Worm (Caenorhabditis elegans) whole organism, early embryonic: ENCODE data around the gene sre-13.

Experiments used
- B0310.2 ChIP-seq: sonication (generic microtip); optimal IDR thresholded peaks from 2 replicates; lab custom pipeline; 2016; ENCODE audit warnings: mild to moderate bottlenecking, missing genetic modification characterization, missing compliant biosample characterization
- F13C5.2 ChIP-seq: sonication (generic microtip); optimal IDR thresholded peaks from 2 replicates; lab custom pipeline; 2017; ENCODE audit warnings: mild to moderate bottlenecking, missing genetic modification characterization, inconsistent platforms, missing compliant biosample characterization
- ama-1 ChIP-seq: fragments of 150-350 bp; optimal IDR thresholded peaks from 2 replicates; lab custom pipeline; 2014
- ets-7 ChIP-seq: sonication (generic microtip); optimal IDR thresholded peaks from 2 replicates; lab custom pipeline; 2016; ENCODE audit warnings: missing genotype, missing genetic modification characterization, missing compliant biosample characterization
- flt-1 ChIP-seq: fragments of 200-800 bp; sonication (Bioruptor generic); IDR thresholded peaks from 2 replicates; pipeline ENCODE4 v1.3.6; 2022; ENCODE audit warnings: missing genetic modification characterization, missing compliant biosample characterization
- hmbx-1 ChIP-seq: sonication (generic microtip); optimal IDR thresholded peaks from 2 replicates; lab custom pipeline; 2016; ENCODE audit warnings: mild to moderate bottlenecking, missing genetic modification characterization, missing compliant biosample characterization
- hnd-1 ChIP-seq: sonication (generic microtip); optimal IDR thresholded peaks from 2 replicates; lab custom pipeline; 2016; ENCODE audit warnings: missing genetic modification characterization, missing compliant biosample characterization

DNA sequence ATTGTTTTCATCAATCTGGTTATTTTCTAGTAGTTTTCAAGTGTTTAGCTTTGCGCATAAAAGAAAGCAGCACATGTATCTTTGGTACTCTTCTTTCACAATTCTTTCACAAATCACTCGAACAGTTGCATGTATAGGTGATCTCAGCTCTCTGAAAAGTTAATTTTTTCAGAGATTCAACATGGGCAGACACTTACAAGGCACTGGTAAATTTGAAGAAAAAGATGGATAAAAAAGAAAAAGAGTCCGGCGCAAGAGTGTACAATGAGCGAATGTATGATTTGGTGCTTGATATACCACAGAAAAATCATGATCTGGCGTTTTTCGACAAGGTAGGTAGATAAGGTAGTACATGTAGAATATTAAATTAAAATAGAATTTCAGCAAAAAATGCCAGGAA is 18.5 kb downstream of the sre-13 start:
- TF ChIP-seq hmbx-1, result no peak
- no peak for TF ChIP-seq ama-1
- no peak for TF ChIP-seq flt-1 (GFP tag; lab: Robert Waterston, UW)
- no peak for TF ChIP-seq B0310.2 (tag; lab: Kevin White, UChicago)
- no peak for TF ChIP-seq ets-7
- no peak for TF ChIP-seq F13C5.2 (tag; lab: Kevin White, UChicago)
- no peak for TF ChIP-seq hnd-1 (tag; lab: Kevin White, UChicago)
